Worm (Caenorhabditis elegans) whole organism, L2 larva: ENCODE results near the gene T01H10.11.

Experiments
- C34F6.9 ChIP-seq: fragments of 150-350 bp; optimal IDR thresholded peaks from 2 replicates; lab custom pipeline; 2014; ENCODE audit warnings: missing biosample characterization, missing genetic modification characterization
- F13H6.1 ChIP-seq: sonication (generic microtip); optimal IDR thresholded peaks from 2 replicates; lab custom pipeline; 2016; ENCODE audit warnings: missing genetic modification characterization, missing compliant biosample characterization
- ZK546.5 ChIP-seq: sonication (generic microtip); optimal IDR thresholded peaks from 2 replicates; lab custom pipeline; 2017; ENCODE audit warnings: missing biosample characterization, missing genetic modification characterization
- ama-1 ChIP-seq: fragments of 150-350 bp; optimal IDR thresholded peaks from 2 replicates; lab custom pipeline; 2018; ENCODE audit warnings: inconsistent platforms
- ceh-82 ChIP-seq: fragments of 150-350 bp; optimal IDR thresholded peaks from 2 replicates; lab custom pipeline; 2014; ENCODE audit warnings: missing biosample characterization, missing genetic modification characterization
- crh-2 ChIP-seq: sonication (generic microtip); optimal IDR thresholded peaks from 2 replicates; lab custom pipeline; 2017; ENCODE audit warnings: missing biosample characterization, missing genetic modification characterization
- dmd-4 ChIP-seq: sonication (generic microtip); optimal IDR thresholded peaks from 2 replicates; lab custom pipeline; 2017; ENCODE audit warnings: missing biosample characterization, missing genetic modification characterization
- egl-27 ChIP-seq: sonication (generic microtip); optimal IDR thresholded peaks from 3 replicates; lab custom pipeline; 2017; ENCODE audit warnings: missing biosample characterization, missing genetic modification reagents, missing genetic modification characterization
- elt-3 ChIP-seq: sonication (generic microtip); optimal IDR thresholded peaks from 2 replicates; lab custom pipeline; 2017; ENCODE audit warnings: missing biosample characterization, missing genetic modification characterization
- fos-1 ChIP-seq: fragments of 150-350 bp; optimal IDR thresholded peaks from 2 replicates; lab custom pipeline; 2014; ENCODE audit warnings: missing biosample characterization, missing genetic modification characterization
- gmeb-1 ChIP-seq: fragments of 150-350 bp; optimal IDR thresholded peaks from 2 replicates; lab custom pipeline; 2014; ENCODE audit warnings: missing biosample characterization, missing genetic modification characterization
- lin-11 ChIP-seq: fragments of 150-350 bp; sonication (generic microtip); optimal IDR thresholded peaks from 2 replicates; lab custom pipeline; 2014; ENCODE audit warnings: missing biosample characterization, missing genetic modification characterization, inconsistent platforms, mixed read lengths
- lin-13 ChIP-seq: fragments of 150-350 bp; optimal IDR thresholded peaks from 2 replicates; lab custom pipeline; 2014; ENCODE audit warnings: missing biosample characterization, missing genetic modification reagents, missing genetic modification characterization
- lin-39 ChIP-seq: fragments of 150-350 bp; optimal IDR thresholded peaks from 2 replicates; lab custom pipeline; 2014; ENCODE audit warnings: missing biosample characterization, missing genetic modification reagents, missing genetic modification characterization
- mdl-1 ChIP-seq, 2 experiments: fragments of 150-350 bp in 1 of 2; sonication (generic microtip) in 1 of 2; optimal IDR thresholded peaks; 2 replicates each; lab custom pipeline; 2017; ENCODE audit warnings: missing biosample characterization in 2 of 2, missing genetic modification characterization in 2 of 2
- nhr-10 ChIP-seq: sonication (generic microtip); optimal IDR thresholded peaks from 2 replicates; lab custom pipeline; 2017; ENCODE audit warnings: missing biosample characterization, missing genetic modification characterization
- nhr-11 ChIP-seq: fragments of 150-350 bp; optimal IDR thresholded peaks from 2 replicates; lab custom pipeline; 2014; ENCODE audit warnings: missing biosample characterization, missing genetic modification characterization
- nhr-12 ChIP-seq: fragments of 150-350 bp; optimal IDR thresholded peaks from 2 replicates; lab custom pipeline; 2014; ENCODE audit warnings: missing biosample characterization, missing genetic modification characterization
- nhr-129 ChIP-seq: fragments of 150-350 bp; optimal IDR thresholded peaks from 2 replicates; lab custom pipeline; 2014; ENCODE audit warnings: missing biosample characterization, missing genetic modification characterization
- nhr-21 ChIP-seq: fragments of 150-350 bp; optimal IDR thresholded peaks from 2 replicates; lab custom pipeline; 2014; ENCODE audit warnings: missing biosample characterization, missing genetic modification characterization
- nhr-237 ChIP-seq: fragments of 150-350 bp; optimal IDR thresholded peaks from 2 replicates; lab custom pipeline; 2014; ENCODE audit warnings: missing biosample characterization, missing genetic modification characterization
- nhr-25 ChIP-seq: fragments of 150-350 bp; sonication (generic microtip); optimal IDR thresholded peaks from 3 replicates; lab custom pipeline; 2014; ENCODE audit warnings: missing biosample characterization, missing genetic modification characterization
- nhr-6 ChIP-seq: fragments of 150-350 bp; optimal IDR thresholded peaks from 2 replicates; lab custom pipeline; 2014; ENCODE audit warnings: missing biosample characterization, missing genetic modification characterization
- nhr-77 ChIP-seq: fragments of 150-350 bp; optimal IDR thresholded peaks from 2 replicates; lab custom pipeline; 2014; ENCODE audit warnings: missing biosample characterization, missing genetic modification characterization
- peb-1 ChIP-seq: fragments of 150-350 bp; optimal IDR thresholded peaks from 2 replicates; lab custom pipeline; 2014; ENCODE audit warnings: missing biosample characterization, missing genetic modification characterization
- sem-4 ChIP-seq: fragments of 150-350 bp; optimal IDR thresholded peaks from 2 replicates; lab custom pipeline; 2014; ENCODE audit warnings: missing biosample characterization, missing genetic modification reagents, missing genetic modification characterization
- sma-9 ChIP-seq, 2 experiments: fragments of 150-350 bp in 1 of 2; sonication (generic microtip) in 1 of 2; optimal IDR thresholded peaks; 2 replicates each; lab custom pipeline; 2014 to 2016; ENCODE audit warnings: missing genetic modification characterization in 2 of 2, mild to moderate bottlenecking in 1 of 2, missing biosample characterization in 1 of 2, missing compliant biosample characterization in 1 of 2, missing genetic modification reagents in 1 of 2, moderate library complexity in 1 of 2
- unc-62 ChIP-seq: fragments of 150-350 bp; optimal IDR thresholded peaks from 2 replicates; lab custom pipeline; 2014; ENCODE audit warnings: missing biosample characterization, missing genetic modification reagents, missing genetic modification characterization
- zag-1 ChIP-seq: fragments of 150-350 bp; optimal IDR thresholded peaks from 2 replicates; lab custom pipeline; 2014; ENCODE audit warnings: missing biosample characterization, missing genetic modification characterization
- ztf-1 ChIP-seq: fragments of 200-800 bp; sonication (Bioruptor generic); conservative IDR thresholded peaks from 2 replicates; pipeline ENCODE4 v1.3.6; 2022; ENCODE audit warnings: missing genetic modification characterization, missing compliant biosample characterization
- ztf-4 ChIP-seq: fragments of 150-350 bp; optimal IDR thresholded peaks from 2 replicates; lab custom pipeline; 2014; ENCODE audit warnings: missing biosample characterization, missing genetic modification characterization

Gene T01H10.11

DNA sequence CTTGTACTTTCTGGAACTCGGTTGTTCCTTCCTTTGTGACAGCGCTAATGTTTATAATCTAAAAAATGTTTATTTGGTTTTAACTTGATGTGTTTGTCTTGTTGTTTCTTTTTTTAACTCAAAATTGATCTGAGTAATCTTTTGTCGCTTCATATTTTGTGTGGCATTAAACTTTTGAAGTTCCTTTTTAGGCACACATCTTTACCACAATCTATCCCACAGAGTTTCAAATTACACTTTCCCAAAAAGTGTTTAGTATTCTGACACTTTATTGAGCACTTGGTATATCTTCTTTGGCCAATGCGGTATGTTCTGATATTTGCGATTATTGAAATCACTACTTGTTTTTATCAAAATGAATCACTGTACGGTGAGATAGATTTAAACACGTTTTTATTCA, 2.1 kb downstream of the T01H10.11 start, which contains the start of gene lgc-18:
Gene lgc-18 (plus strand): TSS at position 301 of the 400 bp plus-strand sequence.
- TF ChIP-seq C34F6.9 (tag; lab: Kevin White, UChicago): no peak
- no peak for TF ChIP-seq peb-1 (tag; lab: Kevin White, UChicago)
- no peak for TF ChIP-seq nhr-21 (tag; lab: Kevin White, UChicago)
- no peak for TF ChIP-seq lin-11 (tag; lab: Kevin White, UChicago)
- TF ChIP-seq lin-39 (tag; lab: Kevin White, UChicago): no peak
- no peak for TF ChIP-seq nhr-77

DNA sequence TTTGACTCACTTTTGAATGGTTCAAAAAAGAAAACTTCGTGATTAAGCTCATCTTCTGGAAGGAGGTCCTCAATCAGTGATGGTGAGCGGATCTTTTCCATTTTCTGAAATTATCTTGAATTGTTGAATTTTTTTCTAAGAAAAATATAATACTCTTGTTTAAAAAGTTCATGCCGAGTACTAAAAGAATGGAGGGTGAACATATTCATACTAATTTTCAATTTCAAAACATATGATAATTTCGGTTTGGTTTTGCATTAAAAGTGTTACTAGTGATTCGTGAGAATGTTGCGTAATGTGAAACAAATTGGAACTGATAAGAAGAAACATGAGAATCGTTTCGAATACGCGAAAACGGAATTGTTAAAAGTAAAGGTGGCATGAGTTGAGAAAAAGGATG, 17.8 kb downstream of the T01H10.11 start, which contains the start of gene lyst-1:
Gene lyst-1 (minus strand): TSS at position 101 of the 400 bp plus-strand sequence.
- peak; percentile 14 for TF ChIP-seq fos-1 (tag; lab: Kevin White, UChicago)
- TF ChIP-seq nhr-11 (tag; lab: Kevin White, UChicago): no peak
- TF ChIP-seq, all 48 proteins: peak for 1

ce11 chrX:12142569-12142968, 19.3 kb downstream of the T01H10.11 start, which contains the start of gene M153.3:
Gene M153.3 (plus strand): TSS chrX:12142869.
- no peak for TF ChIP-seq dmd-4 (tag; lab: Kevin White, UChicago)
- no peak for TF ChIP-seq lin-11 (tag; lab: Kevin White, UChicago)
- no peak for TF ChIP-seq ztf-1 (GFP tag; lab: Robert Waterston, UW)
- no peak for TF ChIP-seq nhr-129
- no peak for TF ChIP-seq sem-4 (tag; lab: Kevin White, UChicago)
- no peak for TF ChIP-seq lin-13 (GFP tag; lab: Kevin White, UChicago)
- no peak for TF ChIP-seq zag-1
- TF ChIP-seq egl-27: no peak
- TF ChIP-seq fos-1 (tag; lab: Kevin White, UChicago): no peak
- TF ChIP-seq nhr-21 (tag; lab: Kevin White, UChicago): no peak
- TF ChIP-seq nhr-237 (tag; lab: Kevin White, UChicago): no peak

DNA sequence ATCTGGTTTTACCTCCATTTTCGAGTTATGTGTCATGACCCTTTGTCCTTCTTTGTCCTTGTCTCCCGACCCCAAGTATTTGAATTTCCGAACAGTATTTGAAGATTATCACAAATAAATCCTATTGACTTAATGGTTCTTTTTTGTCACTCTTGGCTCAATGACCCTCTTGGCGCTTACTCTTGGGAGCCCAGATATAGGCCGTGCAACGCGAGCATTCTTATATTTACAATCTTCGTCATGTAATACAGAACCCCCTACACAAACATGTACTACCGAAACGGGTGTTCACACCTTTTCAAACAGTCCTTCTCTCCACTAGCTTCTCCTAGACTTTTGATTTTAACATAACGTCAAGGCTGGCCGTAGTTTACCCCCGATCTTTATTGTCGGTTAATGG, 20.4 kb downstream of the T01H10.11 start, which contains the start of gene M153.5:
Gene M153.5 (plus strand): TSS at position 301 of the 400 bp plus-strand sequence.
- TF ChIP-seq ceh-82 (tag; lab: Kevin White, UChicago) (no peak), fos-1 (tag; lab: Kevin White, UChicago) (no peak), gmeb-1 (tag; lab: Kevin White, UChicago) (no peak), lin-13 (GFP tag; lab: Kevin White, UChicago) (no peak), mdl-1 (tag; optimal IDR thresholded peaks at IDR 0.05; lab: Kevin White, UChicago) (no peak), C34F6.9 (tag; lab: Kevin White, UChicago) (no peak), nhr-11 (tag; lab: Kevin White, UChicago) (no peak), elt-3 (tag; lab: Kevin White, UChicago) (no peak), lin-11 (tag; lab: Kevin White, UChicago) (no peak), nhr-10 (tag; lab: Kevin White, UChicago) (no peak), egl-27 (no peak), nhr-129 (no peak)

DNA sequence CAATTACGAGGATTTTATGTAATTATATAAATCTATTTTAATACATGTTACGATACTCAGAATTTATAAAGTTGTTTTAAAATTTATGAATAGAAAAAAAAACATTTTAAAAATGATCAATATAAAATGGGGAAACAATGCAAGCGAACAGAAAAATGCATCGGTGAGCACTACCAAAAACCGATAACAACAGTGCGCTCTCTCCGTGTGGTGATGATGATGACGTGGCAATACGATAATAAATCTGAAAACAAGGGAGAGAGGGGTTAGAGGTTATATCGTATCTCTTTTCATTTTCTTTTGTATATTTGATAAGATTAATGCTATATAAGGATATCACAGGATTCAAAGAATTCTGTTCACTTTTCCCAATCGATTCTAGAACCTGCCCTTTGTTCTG, 22.7 kb downstream of the T01H10.11 start:
- peak; percentile 7 for TF ChIP-seq fos-1 (tag; lab: Kevin White, UChicago)
- TF ChIP-seq ZK546.5: no peak
- TF ChIP-seq crh-2 (tag; lab: Kevin White, UChicago): peak; percentile 87

ce11 chrX:12146453-12147085, 23.3 kb downstream of the T01H10.11 start, which contains the start of gene pycr-1:
Gene pycr-1 (plus strand): TSS chrX:12146832.
- TF ChIP-seq ztf-4 (tag; lab: Kevin White, UChicago) (no peak), nhr-25 (no peak), nhr-6 (no peak), F13H6.1 (peak; percentile 3), unc-62 (GFP tag; lab: Kevin White, UChicago) (no peak), nhr-11 (tag; lab: Kevin White, UChicago) (no peak), ama-1 (lab: Kevin White, UChicago) (no peak), nhr-12 (tag; lab: Kevin White, UChicago) (no peak), sma-9 (GFP tag; optimal IDR thresholded peaks at IDR 0.05; lab: Kevin White, UChicago) (peak; percentile 54), sma-9 (tag; optimal IDR thresholded peaks at IDR 0.05; lab: Kevin White, UChicago) (no peak), gmeb-1 (tag; lab: Kevin White, UChicago) (peak; percentile 19), lin-13 (GFP tag; lab: Kevin White, UChicago) (no peak), fos-1 (tag; lab: Kevin White, UChicago) (peak; percentile 52)
